Worm (Caenorhabditis elegans) whole organism, L3 larva: Measurements from ENCODE around the gene F56D6.9.
"Not testable (repeated sequence)": the region's sequence is repeated elsewhere in the genome, so short reads cannot be mapped to it uniquely, and the experiment has no call there.

Experiments used
- R02D3.7 ChIP-seq: fragments of 150-350 bp; optimal IDR thresholded peaks from 2 replicates; lab custom pipeline; 2014; ENCODE audit warnings: missing biosample characterization, missing genetic modification characterization
- aly-2 ChIP-seq: fragments of 150-350 bp; optimal IDR thresholded peaks from 2 replicates; lab custom pipeline; 2014; ENCODE audit warnings: missing biosample characterization, missing genetic modification characterization
- ama-1 ChIP-seq: fragments of 150-350 bp; optimal IDR thresholded peaks from 2 replicates; lab custom pipeline; 2018
- egl-27 ChIP-seq: sonication (generic microtip); optimal IDR thresholded peaks from 4 replicates; lab custom pipeline; 2017; ENCODE audit warnings: missing biosample characterization, missing genetic modification reagents, missing genetic modification characterization
- elt-1 ChIP-seq: fragments of 150-350 bp; optimal IDR thresholded peaks from 2 replicates; lab custom pipeline; 2014; ENCODE audit warnings: missing biosample characterization, missing genetic modification characterization
- elt-2 ChIP-seq: sonication (generic microtip); optimal IDR thresholded peaks from 2 replicates; lab custom pipeline; 2016; ENCODE audit warnings: missing genetic modification reagents, mild to moderate bottlenecking, missing genetic modification characterization, missing compliant biosample characterization
- eor-1 ChIP-seq, 2 experiments: fragments of 150-350 bp; optimal IDR thresholded peaks; 2 replicates each; lab custom pipeline; 2014 to 2018; ENCODE audit warnings: missing biosample characterization in 2 of 2, missing genetic modification characterization in 2 of 2
- fkh-10 ChIP-seq: sonication (generic microtip); optimal IDR thresholded peaks from 2 replicates; lab custom pipeline; 2017; ENCODE audit warnings: missing biosample characterization, missing genetic modification reagents, missing genetic modification characterization
- lsy-12 ChIP-seq: sonication (generic microtip); optimal IDR thresholded peaks from 2 replicates; lab custom pipeline; 2016; ENCODE audit warnings: mild to moderate bottlenecking, missing genetic modification characterization, missing compliant biosample characterization
- nfya-1 ChIP-seq: sonication (generic microtip); optimal IDR thresholded peaks from 2 replicates; lab custom pipeline; 2017; ENCODE audit warnings: missing genetic modification characterization, mild to moderate bottlenecking, missing compliant biosample characterization, antibody characterized with exemption, moderate library complexity; ENCODE audit not compliant: insufficient read depth
- nhr-43 ChIP-seq: sonication (generic microtip); optimal IDR thresholded peaks from 2 replicates; lab custom pipeline; 2016; ENCODE audit warnings: mild to moderate bottlenecking, missing genetic modification characterization, missing compliant biosample characterization; ENCODE audit not compliant: poor library complexity, severe bottlenecking
- pqm-1 ChIP-seq: fragments of 150-350 bp; optimal IDR thresholded peaks from 2 replicates; lab custom pipeline; 2017; ENCODE audit warnings: missing biosample characterization, missing genetic modification characterization, inconsistent platforms
- sea-2 ChIP-seq: fragments of 150-350 bp; sonication (generic microtip); optimal IDR thresholded peaks from 4 replicates; lab custom pipeline; 2014; ENCODE audit warnings: missing biosample characterization, missing genetic modification reagents, missing genetic modification characterization
- unc-62 ChIP-seq: fragments of 150-350 bp; sonication (generic microtip); optimal IDR thresholded peaks from 4 replicates; lab custom pipeline; 2014; ENCODE audit warnings: missing biosample characterization, missing genetic modification reagents, missing genetic modification characterization
- ztf-4 ChIP-seq: fragments of 150-350 bp; optimal IDR thresholded peaks from 2 replicates; lab custom pipeline; 2014; ENCODE audit warnings: missing biosample characterization, missing genetic modification characterization

The F56D6.9 gene

DNA sequence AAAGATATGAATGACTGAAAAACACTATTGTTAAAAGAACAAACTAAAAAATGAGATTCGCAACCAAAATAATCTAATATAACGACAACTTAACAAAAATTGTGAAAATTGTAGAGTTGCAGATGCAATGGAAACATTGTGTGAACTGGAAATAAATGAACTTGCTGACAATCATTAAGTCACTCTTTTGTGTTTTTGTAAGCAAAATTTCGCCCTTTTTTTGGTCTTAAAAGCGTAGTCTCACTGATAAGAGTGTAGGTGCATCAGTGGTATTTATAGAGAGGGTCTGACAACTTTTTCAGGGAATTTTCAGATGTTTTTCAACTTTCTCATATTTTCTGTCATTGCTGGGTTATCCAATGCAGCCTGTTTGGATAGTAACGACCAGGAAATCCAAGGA lies 34.0 kb downstream of the F56D6.9 start, which contains the start of gene clec-68:
TSS of gene clec-68 (plus strand) at position 301 of the 400 bp plus-strand sequence.
- no peak for TF ChIP-seq egl-27 (tag; lab: Kevin White, UChicago)
- no peak for TF ChIP-seq aly-2
- no peak for TF ChIP-seq fkh-10 (GFP tag; lab: Kevin White, UChicago)
- TF ChIP-seq lsy-12 (tag; lab: Kevin White, UChicago) = no peak
- no peak for TF ChIP-seq R02D3.7 (tag; lab: Kevin White, UChicago)
- no peak for TF ChIP-seq eor-1 (tag; optimal IDR thresholded peaks at IDR 0.05; lab: Kevin White, UChicago)
- TF ChIP-seq nfya-1 (tag; lab: Kevin White, UChicago) = no peak
- TF ChIP-seq elt-2 = no peak

DNA sequence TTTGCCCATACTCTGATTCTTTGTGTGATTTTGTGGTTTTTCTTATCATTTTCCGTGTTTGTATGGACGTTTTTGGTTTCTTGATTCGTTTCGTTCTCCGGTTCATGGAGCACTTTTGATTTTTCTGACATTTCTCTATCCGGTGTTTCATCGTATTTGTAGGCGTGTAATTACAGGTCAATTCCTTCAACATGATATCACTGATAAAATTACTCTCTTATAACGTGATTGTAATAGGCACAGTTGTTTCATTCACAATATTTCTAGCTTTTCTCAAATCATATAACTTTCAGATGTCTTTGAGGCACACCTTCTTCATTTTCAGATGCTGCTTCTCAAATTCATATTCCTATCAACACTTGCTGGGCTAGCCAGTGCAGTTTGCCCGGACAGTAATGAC lies 40.3 kb downstream of the F56D6.9 start, which contains the start of gene clec-70:
TSS of gene clec-70 (plus strand) at position 301 of the 400 bp plus-strand sequence.
- TF ChIP-seq elt-1 (tag; lab: Kevin White, UChicago); ama-1 (lab: Kevin White, UChicago); nhr-43 (tag; lab: Kevin White, UChicago): not testable (repeated sequence)
- TF ChIP-seq, all 47 proteins: peak for 0; not testable (repeated sequence) for 47

DNA sequence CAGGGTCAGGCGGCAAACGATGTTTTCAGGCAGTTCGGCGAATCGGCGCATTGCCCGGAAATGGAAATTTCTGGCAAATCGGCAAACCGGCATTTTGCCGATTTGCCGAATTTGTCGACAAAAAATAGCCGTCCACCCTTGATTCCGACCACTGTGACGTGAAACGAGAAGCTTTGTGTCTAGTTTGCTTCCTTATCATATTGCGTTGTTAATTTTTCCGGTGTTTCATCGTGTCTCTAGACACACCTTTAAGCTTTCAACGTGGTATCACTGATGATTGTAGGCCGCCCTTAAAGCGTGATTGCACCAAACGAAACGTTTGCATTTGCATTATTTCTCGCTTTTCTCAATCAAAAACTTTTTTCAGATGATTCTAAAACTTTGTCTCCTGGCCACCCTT lies 45.0 kb downstream of the F56D6.9 start, which contains the start of gene clec-71:
TSS of gene clec-71 (plus strand) at position 362 of the 400 bp plus-strand sequence.
- TF ChIP-seq elt-2 = peak; percentile 6
- TF ChIP-seq unc-62 (GFP tag; lab: Kevin White, UChicago) = no peak
- no peak for TF ChIP-seq ztf-4 (tag; lab: Kevin White, UChicago)
- TF ChIP-seq, all 47 proteins: peak for 1

DNA sequence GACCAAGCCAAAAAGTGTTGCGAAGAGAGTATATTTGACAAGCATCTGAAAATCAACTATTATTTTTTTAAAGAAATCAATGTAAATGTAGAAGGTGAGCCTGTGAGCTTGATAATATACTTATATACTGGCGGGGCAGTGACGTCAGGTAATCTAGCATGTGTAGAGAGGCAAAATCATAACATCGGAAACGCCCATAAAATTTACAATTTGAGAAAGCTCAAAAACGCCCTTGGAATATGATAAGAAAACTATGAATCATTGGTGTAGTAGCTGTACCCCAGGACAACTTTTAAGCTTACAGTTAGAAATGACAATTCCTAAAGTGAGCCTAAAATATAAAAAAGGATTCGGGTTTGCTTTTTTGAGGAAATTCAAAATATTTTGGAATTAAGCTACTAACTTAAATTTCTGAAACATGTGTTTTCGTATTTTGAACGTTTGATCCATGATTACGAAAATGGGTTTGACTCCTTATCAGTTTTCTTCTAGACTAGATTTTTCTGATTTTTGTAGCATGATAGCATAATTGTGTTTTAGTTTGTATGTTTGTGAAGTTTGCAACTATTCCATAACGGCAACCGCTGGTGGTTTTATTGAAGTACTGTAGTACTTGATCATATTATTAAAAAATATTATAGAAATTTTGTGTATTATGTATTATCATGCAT lies 49.7 kb downstream of the F56D6.9 start, which contains the start of gene clec-174:
TSS of gene clec-174 (minus strand) at position 51 of the 671 bp plus-strand sequence.
- TF ChIP-seq pqm-1 (peak; percentile 22), elt-2 (peak; percentile 49), sea-2 (GFP tag; lab: Kevin White, UChicago) (no peak)
